Worm (Caenorhabditis elegans): ENCODE measurements around the gene C10A4.1.
A peak's percentile ranks its signal among the peaks of the same experiment; 100 is the strongest.

The C10A4.1 gene

ce11 chrX:7460516-7460915 lies 44.3 kb downstream of the C10A4.1 start:
- TF ChIP-seq ceh-45 (GFP tag; IDR thresholded peaks at IDR 0.05): no peak
- peak; percentile 67 for TF ChIP-seq ceh-31 (tag; optimal IDR thresholded peaks at IDR 0.05)
- TF ChIP-seq T23F11.4 (GFP tag; optimal IDR thresholded peaks at IDR 0.05): no peak
- TF ChIP-seq unc-42 (tag; optimal IDR thresholded peaks at IDR 0.05): no peak
- TF ChIP-seq zip-5 (tag; optimal IDR thresholded peaks at IDR 0.05): no peak
- no peak for TF ChIP-seq elt-4 (tag; optimal IDR thresholded peaks at IDR 0.05)
- TF ChIP-seq ceh-34 (tag; optimal IDR thresholded peaks at IDR 0.05): peak; percentile 2
- TF ChIP-seq elt-2 (tag; optimal IDR thresholded peaks at IDR 0.05): no peak
- no peak for TF ChIP-seq tbx-7 (tag; optimal IDR thresholded peaks at IDR 0.05)
- peak; percentile 93 for TF ChIP-seq nfya-1 (tag; optimal IDR thresholded peaks at IDR 0.05)
- TF ChIP-seq lim-6 (tag; optimal IDR thresholded peaks at IDR 0.05): no peak
- TF ChIP-seq odd-2 (tag; optimal IDR thresholded peaks at IDR 0.05): no peak
- no peak for TF ChIP-seq ceh-9 (tag; optimal IDR thresholded peaks at IDR 0.05)
- TF ChIP-seq ceh-24 (tag; optimal IDR thresholded peaks at IDR 0.05): no peak
- no peak for TF ChIP-seq fkh-10 (GFP tag; optimal IDR thresholded peaks at IDR 0.05)
- TF ChIP-seq pros-1 (tag; optimal IDR thresholded peaks at IDR 0.05): no peak
- TF ChIP-seq unc-55 (GFP tag; optimal IDR thresholded peaks at IDR 0.05): no peak
- no peak for TF ChIP-seq F13H6.1 (tag; optimal IDR thresholded peaks at IDR 0.05)
- TF ChIP-seq fax-1 (tag; optimal IDR thresholded peaks at IDR 0.05): no peak
- TF ChIP-seq ref-2 (tag; optimal IDR thresholded peaks at IDR 0.05): peak; percentile 47
- TF ChIP-seq hlh-15 (tag; optimal IDR thresholded peaks at IDR 0.05): no peak
- TF ChIP-seq mec-3 (tag; optimal IDR thresholded peaks at IDR 0.05; ENCODE audit: borderline replicate concordance): no peak
- TF ChIP-seq pha-2 (tag; optimal IDR thresholded peaks at IDR 0.05): no peak
- TF ChIP-seq ceh-6 (GFP tag; optimal IDR thresholded peaks at IDR 0.05): no peak
- TF ChIP-seq ceh-22 (tag; optimal IDR thresholded peaks at IDR 0.05): no peak
- TF ChIP-seq hlh-6 (tag; optimal IDR thresholded peaks at IDR 0.05): peak; percentile 19
- no peak for TF ChIP-seq dmd-4 (tag; optimal IDR thresholded peaks at IDR 0.05; ENCODE audit: borderline replicate concordance)
- no peak for TF ChIP-seq K02D7.2 (tag; optimal IDR thresholded peaks at IDR 0.05)
- no peak for TF ChIP-seq tbx-2 (tag; optimal IDR thresholded peaks at IDR 0.05)
- no peak for TF ChIP-seq unc-86 (tag; optimal IDR thresholded peaks at IDR 0.05)
- TF ChIP-seq Y22D7AL.16 (tag; optimal IDR thresholded peaks at IDR 0.05): no peak
- TF ChIP-seq ceh-18 (tag; optimal IDR thresholded peaks at IDR 0.05): no peak
- no peak for TF ChIP-seq ahr-1 (tag; optimal IDR thresholded peaks at IDR 0.05)
- no peak for TF ChIP-seq che-1 (tag; optimal IDR thresholded peaks at IDR 0.05)
- TF ChIP-seq C38D4.7 (GFP tag; optimal IDR thresholded peaks at IDR 0.05): no peak
- no peak for TF ChIP-seq pqm-1 (tag; optimal IDR thresholded peaks at IDR 0.05)
- TF ChIP-seq sox-4 (tag; optimal IDR thresholded peaks at IDR 0.05): no peak
- TF ChIP-seq C08G9.2 (tag; optimal IDR thresholded peaks at IDR 0.05): no peak
- no peak for TF ChIP-seq madf-2 (tag; optimal IDR thresholded peaks at IDR 0.05)
- TF ChIP-seq hlh-13 (GFP tag; optimal IDR thresholded peaks at IDR 0.05): no peak
- no peak for TF ChIP-seq ceh-48 (tag; optimal IDR thresholded peaks at IDR 0.05)
- no peak for TF ChIP-seq pag-3 (tag; optimal IDR thresholded peaks at IDR 0.05; ENCODE audit: borderline replicate concordance)

ce11 chrX:7463637-7464036 lies 47.5 kb downstream of the C10A4.1 start, which contains the start of gene sox-2:
sox-2 (minus strand) TSS chrX:7463736.
- TF ChIP-seq sox-2 (GFP tag; IDR thresholded peaks at IDR 0.05) (peak; percentile 69), ref-2 (tag; optimal IDR thresholded peaks at IDR 0.05) (peak; percentile 4), hlh-15 (tag; optimal IDR thresholded peaks at IDR 0.05) (no peak), ceh-31 (tag; optimal IDR thresholded peaks at IDR 0.05) (peak; percentile 51)

All from whole organism, late embryonic.